Fruit fly (Drosophila melanogaster) whole organism, embryonic: ENCODE measurements around the gene Ku80.

Experiments
- B-H2 ChIP-seq: fragments of 200-800 bp; sonication (Bioruptor generic); optimal IDR thresholded peaks from 2 replicates; lab custom pipeline; 2018; ENCODE audit warnings: missing biosample characterization, mild to moderate bottlenecking, missing genetic modification characterization
- CG10321 ChIP-seq: fragments of 200-800 bp; sonication (Bioruptor generic); IDR thresholded peaks from 2 replicates; pipeline ENCODE4 v1.3.6; 2022; ENCODE audit warnings: missing biosample characterization, missing genetic modification characterization
- CG10979 ChIP-seq: fragments of 200-800 bp; sonication (Bioruptor generic); optimal IDR thresholded peaks from 2 replicates; lab custom pipeline; 2018; ENCODE audit warnings: missing biosample characterization, mild to moderate bottlenecking, missing genetic modification characterization, moderate library complexity
- CG11247 ChIP-seq: fragments of 200-800 bp; sonication (Bioruptor generic); IDR thresholded peaks from 2 replicates; pipeline ENCODE4 v1.3.6; 2022; ENCODE audit warnings: missing biosample characterization, missing genetic modification characterization
- CG11560 ChIP-seq: fragments of 200-800 bp; sonication (Bioruptor generic); IDR thresholded peaks from 3 replicates; pipeline ENCODE4 v1.3.6; 2022; ENCODE audit warnings: missing biosample characterization, missing genetic modification characterization
- CG12219 ChIP-seq: fragments of 200-800 bp; sonication (Bioruptor generic); optimal IDR thresholded peaks from 3 replicates; lab custom pipeline; 2018; ENCODE audit warnings: missing biosample characterization, mild to moderate bottlenecking, missing genetic modification characterization
- CG12659 ChIP-seq: fragments of 200-800 bp; sonication (Bioruptor generic); optimal IDR thresholded peaks from 3 replicates; lab custom pipeline; 2017; ENCODE audit warnings: mild to moderate bottlenecking, missing biosample characterization, missing genetic modification reagents, missing genetic modification characterization
- CG14710 ChIP-seq: fragments of 200-800 bp; sonication (Bioruptor generic); optimal IDR thresholded peaks from 3 replicates; lab custom pipeline; 2019; ENCODE audit warnings: missing biosample characterization, mild to moderate bottlenecking, missing genetic modification characterization, moderate library complexity
- CG15696 ChIP-seq: fragments of 200-800 bp; sonication (Bioruptor generic); optimal IDR thresholded peaks from 2 replicates; lab custom pipeline; 2019; ENCODE audit warnings: missing biosample characterization, mild to moderate bottlenecking, missing genetic modification characterization, moderate library complexity
- CG17361 ChIP-seq: fragments of 200-800 bp; sonication (Bioruptor generic); IDR thresholded peaks from 3 replicates; pipeline ENCODE4 v1.3.6; 2022; ENCODE audit warnings: missing biosample characterization, missing genetic modification characterization
- CG31441 ChIP-seq: fragments of 200-800 bp; sonication (Bioruptor generic); IDR thresholded peaks from 2 replicates; pipeline ENCODE4 v1.3.6; 2022; ENCODE audit warnings: missing biosample characterization, missing genetic modification characterization
- CG7372 ChIP-seq: fragments of 200-800 bp; sonication (Bioruptor generic); IDR thresholded peaks from 2 replicates; pipeline ENCODE4 v1.3.6; 2022; ENCODE audit warnings: missing biosample characterization, missing genetic modification characterization
- CG8359 ChIP-seq: fragments of 200-800 bp; sonication (Bioruptor generic); optimal IDR thresholded peaks from 2 replicates; lab custom pipeline; 2017; ENCODE audit warnings: missing biosample characterization, mild to moderate bottlenecking, missing genetic modification characterization, borderline replicate concordance
- CG8765 ChIP-seq: fragments of 200-800 bp; sonication (Bioruptor generic); IDR thresholded peaks from 2 replicates; pipeline ENCODE4 v1.3.6; 2022; ENCODE audit warnings: missing biosample characterization, missing genetic modification characterization
- CG9215 ChIP-seq: fragments of 200-800 bp; sonication (Bioruptor generic); IDR thresholded peaks from 2 replicates; pipeline ENCODE4 v1.3.6; 2022; ENCODE audit warnings: missing biosample characterization, missing genetic modification characterization
- CG9609 ChIP-seq: fragments of 200-800 bp; sonication (Bioruptor generic); optimal IDR thresholded peaks from 3 replicates; lab custom pipeline; 2016; ENCODE audit warnings: missing biosample characterization, missing genetic modification characterization
- CG9932 ChIP-seq: fragments of 200-800 bp; sonication (Bioruptor generic); IDR thresholded peaks from 2 replicates; pipeline ENCODE4 v1.3.6; 2022; ENCODE audit warnings: missing biosample characterization, missing genetic modification characterization
- CrebB ChIP-seq: fragments of 200-800 bp; sonication (Bioruptor generic); optimal IDR thresholded peaks from 3 replicates; lab custom pipeline; 2018; ENCODE audit warnings: missing biosample characterization, mild to moderate bottlenecking, missing genetic modification characterization
- Elba2 ChIP-seq: fragments of 200-800 bp; sonication (Bioruptor generic); optimal IDR thresholded peaks from 3 replicates; lab custom pipeline; 2016; ENCODE audit warnings: missing biosample characterization, missing genetic modification characterization
- Ets65A ChIP-seq: fragments of 200-800 bp; sonication (Bioruptor generic); peaks from one replicate; lab custom pipeline; 2016; ENCODE audit warnings: missing biosample characterization, missing genetic modification characterization
- Ets97D ChIP-seq: fragments of 200-800 bp; sonication (Bioruptor generic); optimal IDR thresholded peaks from 3 replicates; lab custom pipeline; 2016; ENCODE audit warnings: missing biosample characterization, missing genetic modification characterization
- Fer2 ChIP-seq: fragments of 200-800 bp; sonication (Bioruptor generic); optimal IDR thresholded peaks from 2 replicates; lab custom pipeline; 2018; ENCODE audit warnings: missing biosample characterization, mild to moderate bottlenecking, missing genetic modification characterization, moderate library complexity
- H2.0 ChIP-seq: fragments of 200-800 bp; sonication (Bioruptor generic); IDR thresholded peaks from 2 replicates; pipeline ENCODE4 v1.3.6; 2022; ENCODE audit warnings: missing biosample characterization, missing genetic modification characterization
- HmgZ ChIP-seq: fragments of 200-800 bp; sonication (Bioruptor generic); optimal IDR thresholded peaks from 2 replicates; lab custom pipeline; 2018; ENCODE audit warnings: missing biosample characterization, mild to moderate bottlenecking, missing genetic modification characterization
- Jarid2 ChIP-seq: fragments of 200-800 bp; sonication (Bioruptor generic); optimal IDR thresholded peaks from 3 replicates; lab custom pipeline; 2017; ENCODE audit warnings: mild to moderate bottlenecking, missing biosample characterization, missing genetic modification reagents, missing genetic modification characterization
- Lim3 ChIP-seq: fragments of 200-800 bp; sonication (Bioruptor generic); IDR thresholded peaks from 2 replicates; pipeline ENCODE4 v1.3.6; 2022; ENCODE audit warnings: missing biosample characterization, missing genetic modification characterization
- Max ChIP-seq: fragments of 200-800 bp; sonication (Bioruptor generic); optimal IDR thresholded peaks from 2 replicates; lab custom pipeline; 2016; ENCODE audit warnings: missing biosample characterization, mild to moderate bottlenecking, missing genetic modification characterization
- Meics ChIP-seq: fragments of 200-800 bp; sonication (Bioruptor generic); optimal IDR thresholded peaks from 2 replicates; lab custom pipeline; 2017; ENCODE audit warnings: missing biosample characterization, mild to moderate bottlenecking, missing genetic modification characterization
- Sin3A ChIP-seq: fragments of >200 bp; optimal IDR thresholded peaks from 2 replicates; lab custom pipeline; 2018
- ap ChIP-seq: fragments of 200-800 bp; sonication (Bioruptor generic); IDR thresholded peaks from 2 replicates; pipeline ENCODE4 v1.3.6; 2022; ENCODE audit warnings: missing biosample characterization, missing genetic modification characterization
- ato ChIP-seq: fragments of 200-800 bp; sonication (Bioruptor generic); IDR thresholded peaks from 2 replicates; pipeline ENCODE4 v1.3.6; 2022; ENCODE audit warnings: missing biosample characterization, missing genetic modification characterization; ENCODE audit not compliant: partially characterized antibody
- crc ChIP-seq: fragments of 200-800 bp; sonication (Bioruptor generic); optimal IDR thresholded peaks from 2 replicates; lab custom pipeline; 2016; ENCODE audit warnings: missing biosample characterization, missing genetic modification characterization
- cwo ChIP-seq: fragments of 200-800 bp; sonication (Bioruptor generic); optimal IDR thresholded peaks from 3 replicates; lab custom pipeline; 2017; ENCODE audit warnings: missing biosample characterization, missing genetic modification characterization, mild to moderate bottlenecking, moderate library complexity, missing genetic modification reagents
- disco-r ChIP-seq: fragments of 200-800 bp; sonication (Bioruptor generic); optimal IDR thresholded peaks from 2 replicates; lab custom pipeline; 2016; ENCODE audit warnings: missing biosample characterization, missing genetic modification characterization
- dm ChIP-seq: fragments of 200-800 bp; sonication (Bioruptor generic); optimal IDR thresholded peaks from 3 replicates; lab custom pipeline; 2016; ENCODE audit warnings: missing biosample characterization, missing genetic modification characterization
- eyg ChIP-seq: fragments of 200-800 bp; sonication (Bioruptor generic); optimal IDR thresholded peaks from 3 replicates; lab custom pipeline; 2016; ENCODE audit warnings: missing biosample characterization, missing genetic modification characterization
- grau ChIP-seq: fragments of 200-800 bp; optimal IDR thresholded peaks from 3 replicates; lab custom pipeline; 2019; ENCODE audit warnings: missing biosample characterization, mild to moderate bottlenecking, missing genetic modification characterization, moderate library complexity
- h ChIP-seq: fragments of >200 bp; optimal IDR thresholded peaks from 2 replicates; lab custom pipeline; 2017
- hb ChIP-seq: fragments of 200-800 bp; sonication (Bioruptor generic); IDR thresholded peaks from 3 replicates; pipeline ENCODE4 v1.3.6; 2022; ENCODE audit warnings: missing biosample characterization, missing genetic modification characterization; ENCODE audit not compliant: partially characterized antibody
- her ChIP-seq: fragments of 200-800 bp; sonication (Bioruptor generic); optimal IDR thresholded peaks from 2 replicates; lab custom pipeline; 2016; ENCODE audit warnings: missing biosample characterization, missing genetic modification characterization
- knrl ChIP-seq: fragments of 200-800 bp; sonication (Bioruptor generic); IDR thresholded peaks from 3 replicates; pipeline ENCODE4 v1.3.6; 2022; ENCODE audit warnings: missing biosample characterization, missing genetic modification characterization; ENCODE audit not compliant: partially characterized antibody
- lab ChIP-seq: fragments of 200-800 bp; sonication (Bioruptor generic); optimal IDR thresholded peaks from 3 replicates; lab custom pipeline; 2017; ENCODE audit warnings: missing biosample characterization, missing genetic modification characterization, mild to moderate bottlenecking, moderate library complexity, missing genetic modification reagents
- nerfin-1 ChIP-seq: fragments of 200-800 bp; sonication (Bioruptor generic); optimal IDR thresholded peaks from 3 replicates; lab custom pipeline; 2019; ENCODE audit warnings: missing biosample characterization, mild to moderate bottlenecking, missing genetic modification characterization, moderate library complexity
- run ChIP-seq: fragments of 200-800 bp; sonication (Bioruptor generic); optimal IDR thresholded peaks from 3 replicates; lab custom pipeline; 2018; ENCODE audit warnings: missing biosample characterization, mild to moderate bottlenecking, missing genetic modification characterization
- sd ChIP-seq: fragments of 200-800 bp; sonication (Bioruptor generic); optimal IDR thresholded peaks from 3 replicates; lab custom pipeline; 2018; ENCODE audit warnings: missing biosample characterization, mild to moderate bottlenecking, missing genetic modification characterization, moderate library complexity
- shn ChIP-seq: fragments of 200-800 bp; sonication (Bioruptor generic); optimal IDR thresholded peaks from 3 replicates; lab custom pipeline; 2016; ENCODE audit warnings: missing biosample characterization, missing genetic modification characterization
- ssp ChIP-seq: fragments of 200-800 bp; sonication (Bioruptor generic); IDR thresholded peaks from 2 replicates; pipeline ENCODE4 v1.3.6; 2022; ENCODE audit warnings: missing biosample characterization, missing genetic modification characterization
- trem ChIP-seq: fragments of 200-800 bp; optimal IDR thresholded peaks from 3 replicates; lab custom pipeline; 2019; ENCODE audit warnings: missing biosample characterization, mild to moderate bottlenecking, missing genetic modification characterization, moderate library complexity
- unpg ChIP-seq: fragments of 200-800 bp; sonication (Bioruptor generic); optimal IDR thresholded peaks from 3 replicates; lab custom pipeline; 2018; ENCODE audit warnings: missing biosample characterization, mild to moderate bottlenecking, missing genetic modification characterization, moderate library complexity
- vfl ChIP-seq: fragments of 200-800 bp; sonication (Bioruptor generic); optimal IDR thresholded peaks from 2 replicates; lab custom pipeline; 2016; ENCODE audit warnings: missing biosample characterization, missing genetic modification characterization
- wek ChIP-seq: fragments of 200-800 bp; sonication (Bioruptor generic); optimal IDR thresholded peaks from 3 replicates; lab custom pipeline; 2018; ENCODE audit warnings: missing biosample characterization, mild to moderate bottlenecking, missing genetic modification characterization, moderate library complexity
- wor ChIP-seq: fragments of 200-800 bp; sonication (Bioruptor generic); IDR thresholded peaks from 2 replicates; pipeline ENCODE4 v1.3.6; 2022; ENCODE audit warnings: missing biosample characterization, missing genetic modification characterization

Ku80 gene

DNA sequence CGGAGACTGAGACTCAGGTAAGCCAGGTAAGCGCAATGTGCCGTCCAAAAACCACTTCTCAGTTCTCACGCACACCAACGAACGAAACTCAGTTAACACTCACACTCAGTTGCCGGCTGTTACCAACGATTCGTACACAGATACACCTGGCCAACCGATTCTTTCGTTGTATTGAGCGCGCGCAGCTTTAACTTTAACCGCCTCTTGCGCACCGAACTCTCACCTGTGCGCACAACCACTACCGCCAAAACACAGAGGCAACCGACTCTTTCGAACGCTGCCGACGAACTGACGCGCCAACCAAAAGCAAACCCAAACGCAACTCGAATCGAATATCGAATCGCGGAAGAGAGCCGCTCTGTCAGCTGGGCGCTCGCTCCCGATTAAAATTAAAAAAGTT is 8.5 kb downstream of the Ku80 start, which contains the start of gene Gli (continued):
- 0 out of 2 replicates have a peak, but pooled peaks have one; percentile 26 for TF ChIP-seq CG8765 (GFP tag; lab: Robert Waterston, UW)
- no peak for TF ChIP-seq ap (GFP tag; lab: Robert Waterston, UW)
- TF ChIP-seq CG9215 (GFP tag; lab: Robert Waterston, UW) = no peak
- peak; percentile 13 for TF ChIP-seq grau (tag; lab: Kevin White, UChicago)
- TF ChIP-seq vfl (GFP tag; lab: Kevin White, UChicago) = peak; percentile 10
- no peak for TF ChIP-seq sd (tag; lab: Kevin White, UChicago)
- TF ChIP-seq B-H2 (GFP tag; lab: Kevin White, UChicago) = peak; percentile 53
- peak; percentile 8 for TF ChIP-seq cwo (GFP tag; lab: Kevin White, UChicago)
- no peak for TF ChIP-seq CG12659 (GFP tag; lab: Kevin White, UChicago)
- no peak for TF ChIP-seq unpg (GFP tag; lab: Kevin White, UChicago)
- TF ChIP-seq CG31441 (GFP tag; lab: Robert Waterston, UW) = no peak
- TF ChIP-seq hb (GFP tag; lab: Robert Waterston, UW) = no peak
- TF ChIP-seq wek (GFP tag; lab: Kevin White, UChicago) = peak; percentile 36
- TF ChIP-seq lab = no peak
- TF ChIP-seq CG7372 (GFP tag; lab: Robert Waterston, UW) = no peak
- TF ChIP-seq h (lab: Kevin White, UChicago) = no peak
- TF ChIP-seq trem (tag; lab: Kevin White, UChicago) = peak; percentile 9
- peak; percentile 39; the same call in 1 of the 2 replicates for TF ChIP-seq CG9932
- no peak for TF ChIP-seq CG15696 (tag; lab: Kevin White, UChicago)
- no peak for TF ChIP-seq Ets65A (GFP tag; lab: Kevin White, UChicago)
- TF ChIP-seq Ets97D = no peak
- peak; percentile 29; the same call in 1 of the 3 replicates for TF ChIP-seq knrl (GFP tag; lab: Robert Waterston, UW)
- no peak for TF ChIP-seq Lim3 (GFP tag; lab: Robert Waterston, UW)
- no peak for TF ChIP-seq wor (GFP tag; lab: Robert Waterston, UW)
- TF ChIP-seq CG9609 (GFP tag; lab: Kevin White, UChicago) = no peak
- no peak for TF ChIP-seq nerfin-1 (tag; lab: Kevin White, UChicago)
- TF ChIP-seq Fer2 (tag; lab: Kevin White, UChicago) = no peak
- TF ChIP-seq crc (GFP tag; lab: Kevin White, UChicago) = no peak
- no peak; the same call in 1 of the 2 replicates for TF ChIP-seq CG10321 (GFP tag; lab: Robert Waterston, UW)
- no peak for TF ChIP-seq eyg (GFP tag; lab: Kevin White, UChicago)
- TF ChIP-seq CG14710 = no peak
- peak; percentile 65 for TF ChIP-seq CrebB (tag; lab: Kevin White, UChicago)
- TF ChIP-seq CG10979 (tag; lab: Kevin White, UChicago) = no peak
- no peak for TF ChIP-seq CG8359 (GFP tag; lab: Kevin White, UChicago)
- no peak for TF ChIP-seq run (tag; lab: Kevin White, UChicago)
- no peak for TF ChIP-seq dm
- TF ChIP-seq CG17361 (GFP tag; lab: Robert Waterston, UW) = no peak
- TF ChIP-seq Jarid2 (GFP tag; lab: Kevin White, UChicago) = peak; percentile 99
- TF ChIP-seq Meics (GFP tag; lab: Kevin White, UChicago) = no peak
- no peak for TF ChIP-seq shn
- no peak for TF ChIP-seq ssp (GFP tag; lab: Robert Waterston, UW)
- no peak for TF ChIP-seq Elba2
- TF ChIP-seq CG12219 (GFP tag; lab: Kevin White, UChicago) = no peak
- TF ChIP-seq HmgZ (tag; lab: Kevin White, UChicago) = peak; percentile 68
- no peak for TF ChIP-seq Max (GFP tag; lab: Kevin White, UChicago)
- no peak for TF ChIP-seq Sin3A
- peak; percentile 51 for TF ChIP-seq her (GFP tag; lab: Kevin White, UChicago)
- peak; percentile 77 for TF ChIP-seq ato (GFP tag; lab: Robert Waterston, UW)
- TF ChIP-seq CG11247 (GFP tag; lab: Robert Waterston, UW) = no peak
- no peak for TF ChIP-seq CG11560 (tag; lab: Robert Waterston, UW)
- TF ChIP-seq H2.0 (GFP tag; lab: Robert Waterston, UW) = peak; percentile 7; the same call in 1 of the 2 replicates
- no peak for TF ChIP-seq disco-r
